Worm (Caenorhabditis elegans) whole organism, mixed stage, embryonic: ENCODE data around the gene frpr-2.
A peak's percentile ranks its signal among the peaks of the same experiment; 100 is the strongest.

Experiments used
- blmp-1 ChIP-seq: fragments of 150-350 bp; optimal IDR thresholded peaks from 2 replicates; lab custom pipeline; 2014; ENCODE audit warnings: missing biosample characterization, missing genetic modification characterization
- ceh-83 ChIP-seq: fragments of 200-800 bp; sonication (Bioruptor generic); optimal IDR thresholded peaks from 2 replicates; lab custom pipeline; 2018; ENCODE audit warnings: mild to moderate bottlenecking, missing genetic modification characterization, missing compliant biosample characterization
- ces-1 ChIP-seq: fragments of 150-350 bp; optimal IDR thresholded peaks from 2 replicates; lab custom pipeline; 2014; ENCODE audit warnings: missing biosample characterization, missing genetic modification reagents, missing genetic modification characterization
- elt-1 ChIP-seq: sonication (generic microtip); optimal IDR thresholded peaks from 2 replicates; lab custom pipeline; 2017; ENCODE audit warnings: missing genetic modification characterization, mild to moderate bottlenecking, missing compliant biosample characterization, antibody characterized with exemption, moderate library complexity, borderline replicate concordance; ENCODE audit not compliant: insufficient read depth
- hlh-1 ChIP-seq: fragments of 150-350 bp; optimal IDR thresholded peaks from 2 replicates; lab custom pipeline; 2014; ENCODE audit warnings: missing biosample characterization, missing genetic modification reagents, missing genetic modification characterization
- lsy-2 ChIP-seq: fragments of 150-350 bp; optimal IDR thresholded peaks from 2 replicates; lab custom pipeline; 2014; ENCODE audit warnings: missing biosample characterization, missing genetic modification characterization
- mls-2 ChIP-seq: sonication (generic microtip); optimal IDR thresholded peaks from 2 replicates; lab custom pipeline; 2016; ENCODE audit warnings: mild to moderate bottlenecking, missing genetic modification characterization, moderate library complexity, missing compliant biosample characterization
- nhr-12 ChIP-seq: fragments of 150-350 bp; optimal IDR thresholded peaks from 2 replicates; lab custom pipeline; 2014; ENCODE audit warnings: missing biosample characterization, missing genetic modification characterization
- nhr-76 ChIP-seq: sonication (generic microtip); optimal IDR thresholded peaks from 2 replicates; lab custom pipeline; 2017; ENCODE audit warnings: missing biosample characterization, missing genetic modification characterization
- sem-2 ChIP-seq: fragments of 200-800 bp; sonication (Bioruptor generic); optimal IDR thresholded peaks from 2 replicates; lab custom pipeline; 2018; ENCODE audit warnings: mild to moderate bottlenecking, missing genetic modification characterization, missing compliant biosample characterization
- snpc-4 ChIP-seq: fragments of 150-350 bp; optimal IDR thresholded peaks from 2 replicates; lab custom pipeline; 2014; ENCODE audit warnings: missing biosample characterization, missing genetic modification characterization
- unc-39 ChIP-seq: fragments of 150-350 bp; optimal IDR thresholded peaks from 2 replicates; lab custom pipeline; 2014; ENCODE audit warnings: missing biosample characterization, missing genetic modification characterization
- unc-62 ChIP-seq: fragments of 150-350 bp; optimal IDR thresholded peaks from 2 replicates; lab custom pipeline; 2014; ENCODE audit warnings: missing biosample characterization, missing genetic modification reagents, missing genetic modification characterization

DNA sequence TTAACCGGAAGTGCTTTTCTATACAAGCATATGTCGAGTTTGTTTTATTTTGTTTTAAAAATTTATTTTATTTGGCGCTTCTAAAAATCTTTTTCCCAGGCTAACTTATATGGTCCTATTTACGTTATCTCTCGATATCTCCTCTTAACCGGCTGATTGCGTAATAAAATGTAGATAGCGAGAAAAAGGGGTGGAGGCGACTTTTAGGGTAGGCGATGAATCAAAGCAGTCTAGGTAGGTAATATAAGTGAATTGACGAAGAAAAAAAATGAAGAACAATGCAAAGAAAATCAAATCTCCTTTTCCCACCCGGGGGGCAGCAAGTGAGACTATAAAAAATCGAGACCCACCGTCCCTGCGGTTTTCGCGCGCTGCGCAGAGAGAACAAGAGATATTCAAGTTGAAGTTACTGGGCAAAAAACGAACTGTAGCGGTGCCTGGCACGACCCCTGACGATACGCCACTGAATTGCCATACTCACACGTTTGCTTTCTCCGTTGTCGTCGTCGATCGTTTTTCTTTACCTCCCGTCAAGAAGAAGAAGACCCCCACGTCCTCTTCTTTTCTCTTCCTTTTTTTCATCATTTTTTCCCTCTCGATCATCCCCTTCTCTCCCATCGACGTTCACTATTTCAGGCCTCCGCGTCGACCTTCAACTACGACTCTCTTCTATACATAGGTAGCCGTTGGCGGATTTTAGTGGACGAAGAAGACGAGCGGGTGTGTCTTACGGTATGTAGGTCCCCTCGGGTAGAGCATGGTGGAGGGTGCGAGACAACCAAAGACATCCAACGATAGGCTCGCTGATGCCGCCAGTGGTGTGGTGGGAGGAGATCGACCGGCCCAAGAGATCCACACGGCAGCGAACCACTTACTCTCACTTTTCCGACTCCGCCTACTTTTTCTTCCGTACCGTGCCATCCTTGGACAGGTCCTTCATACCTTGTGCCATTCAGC lies 42.9 kb downstream of the frpr-2 start, which contains the start of gene nhr-25:
- no peak for TF ChIP-seq ces-1 (GFP tag; lab: Kevin White, UChicago)
- no peak for TF ChIP-seq mls-2 (tag; lab: Kevin White, UChicago)
- no peak for TF ChIP-seq sem-2
- TF ChIP-seq nhr-12 (tag; lab: Kevin White, UChicago): no peak
- no peak for TF ChIP-seq ceh-83 (GFP tag; lab: Kevin White, UChicago)
- TF ChIP-seq nhr-76 (tag; lab: Kevin White, UChicago): no peak
- peak; percentile 62 for TF ChIP-seq lsy-2 (tag; lab: Kevin White, UChicago)
- TF ChIP-seq snpc-4: no peak
- no peak for TF ChIP-seq unc-39 (tag; lab: Kevin White, UChicago)
- TF ChIP-seq unc-62: no peak
- no peak for TF ChIP-seq blmp-1 (tag; lab: Kevin White, UChicago)
- TF ChIP-seq elt-1: peak; percentile 34
- TF ChIP-seq hlh-1 (tag; lab: Kevin White, UChicago): no peak
